Fruit fly (Drosophila melanogaster) S2 (cell line): ENCODE results near the gene mad2.

Experiments
- CG8478 ChIP-seq: fragments of >200 bp; optimal IDR thresholded peaks from 2 replicates; lab custom pipeline; 2018
- CTCF ChIP-seq, 2 experiments: fragments of >200 bp; optimal IDR thresholded peaks; 2 replicates each; lab custom pipeline; 2018

DNA sequence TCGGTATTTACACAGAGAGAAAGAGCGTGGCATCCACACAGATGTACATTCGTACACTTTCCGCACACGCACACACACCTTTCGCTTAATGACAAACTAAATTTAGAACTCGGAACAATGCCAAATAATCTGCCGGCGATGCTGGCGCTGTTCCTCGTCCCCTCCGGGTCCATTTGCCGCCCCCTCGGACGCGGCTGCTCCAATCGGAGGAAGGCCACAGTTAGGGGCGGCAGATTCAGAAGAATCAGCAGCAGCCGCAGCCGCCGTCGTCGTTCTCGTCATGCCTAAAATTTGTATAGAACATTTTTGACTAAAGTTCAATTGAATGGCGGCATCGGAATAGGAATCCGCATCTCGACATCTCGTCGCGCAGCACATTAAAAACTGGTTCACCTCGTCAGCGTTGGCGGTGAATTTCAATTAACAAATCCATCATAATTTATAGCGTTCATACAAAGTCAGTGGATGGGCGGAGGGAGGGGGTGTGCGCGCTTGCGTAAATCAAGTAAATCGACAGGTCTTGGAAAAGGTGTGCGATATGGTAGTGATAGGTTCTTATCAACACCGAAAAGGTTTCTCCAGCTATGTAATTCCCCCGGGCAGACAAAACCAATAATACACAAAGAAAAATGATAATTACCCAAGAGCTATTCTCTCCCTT, 4.2 kb downstream of the mad2 start:
- no peak for TF ChIP-seq CTCF (optimal IDR thresholded peaks at IDR 0.05; lab: Kevin White, UChicago)
- no peak for TF ChIP-seq CG8478 (lab: Kevin White, UChicago)
